Fruit fly (Drosophila melanogaster): ENCODE results near the gene mRpL2.

Gene mRpL2

dm6 chr3L:11074043-11074853 is 46.4 kb upstream of the mRpL2 start, which contains the start of the genes Pfdn2 and Noc1 (continued):
- TF ChIP-seq sc (optimal IDR thresholded peaks at IDR 0.05) (no peak), sc (GFP tag; optimal IDR thresholded peaks at IDR 0.05) (no peak), CG10147 (GFP tag; optimal IDR thresholded peaks at IDR 0.05) (no peak), CG2120 (GFP tag; optimal IDR thresholded peaks at IDR 0.05) (peak; percentile 70), en (GFP tag; optimal IDR thresholded peaks at IDR 0.05) (no peak), CG17912 (GFP tag; optimal IDR thresholded peaks at IDR 0.05) (no peak), jumu (GFP tag; optimal IDR thresholded peaks at IDR 0.05) (no peak), Oli (tag; optimal IDR thresholded peaks at IDR 0.05) (peak; percentile 41), Dref (GFP tag; IDR thresholded peaks at IDR 0.05) (no peak), Blimp-1 (GFP tag; optimal IDR thresholded peaks at IDR 0.05) (no peak), Atf-2 (GFP tag; optimal IDR thresholded peaks at IDR 0.05) (no peak), Ptx1 (GFP tag; IDR thresholded peaks at IDR 0.05) (peak; percentile 57; the same call in 1 of the 2 replicates), slp2 (GFP tag; optimal IDR thresholded peaks at IDR 0.05) (no peak), CG32772 (GFP tag; IDR thresholded peaks at IDR 0.05) (peak; percentile 55), Kr (GFP tag; optimal IDR thresholded peaks at IDR 0.05) (no peak), CG14014 (GFP tag; IDR thresholded peaks at IDR 0.05) (peak; percentile 43; the same call in 1 of the 2 replicates), lmd (GFP tag; IDR thresholded peaks at IDR 0.05) (peak; percentile 49), cad (GFP tag; optimal IDR thresholded peaks at IDR 0.05) (no peak), ab (GFP tag; optimal IDR thresholded peaks at IDR 0.05) (no peak), wek (GFP tag; optimal IDR thresholded peaks at IDR 0.05) (no peak), CG5245 (GFP tag; optimal IDR thresholded peaks at IDR 0.05) (no peak), Xrp1 (GFP tag; IDR thresholded peaks at IDR 0.05) (peak; percentile 48; the same call in 1 of the 2 replicates), sqz (GFP tag; optimal IDR thresholded peaks at IDR 0.05) (no peak), Ada2b (GFP tag; IDR thresholded peaks at IDR 0.05) (peak; percentile 53; the same call in 1 of the 2 replicates), CG1832 (GFP tag; optimal IDR thresholded peaks at IDR 0.05) (no peak), ttk (GFP tag; IDR thresholded peaks at IDR 0.05) (0 out of 2 replicates have a peak, but pooled peaks have one; percentile 27), row (GFP tag; IDR thresholded peaks at IDR 0.05) (peak; percentile 87), CG4707 (GFP tag; optimal IDR thresholded peaks at IDR 0.05) (no peak), Chrac-16 (GFP tag; optimal IDR thresholded peaks at IDR 0.05) (peak; percentile 42), CG30431 (GFP tag; optimal IDR thresholded peaks at IDR 0.05) (no peak), CG7839 (tag; optimal IDR thresholded peaks at IDR 0.05) (no peak), CG4617 (GFP tag; optimal IDR thresholded peaks at IDR 0.05; ENCODE audit: borderline replicate concordance) (peak; percentile 59), ewg (GFP tag; optimal IDR thresholded peaks at IDR 0.05) (peak; percentile 53), tin (GFP tag; optimal IDR thresholded peaks at IDR 0.05) (peak; percentile 23), CG17385 (GFP tag; optimal IDR thresholded peaks at IDR 0.05) (peak; percentile 35), CG9609 (GFP tag; optimal IDR thresholded peaks at IDR 0.05) (no peak), chn (GFP tag; optimal IDR thresholded peaks at IDR 0.05) (no peak), CG13123 (GFP tag; optimal IDR thresholded peaks at IDR 0.05) (no peak), prd (optimal IDR thresholded peaks at IDR 0.05) (no peak), prd (GFP tag; IDR thresholded peaks at IDR 0.05) (peak; percentile 67), CG34422 (GFP tag; IDR thresholded peaks at IDR 0.05) (peak; percentile 35; the same call in 1 of the 3 replicates), CG16815 (GFP tag; optimal IDR thresholded peaks at IDR 0.05) (peak; percentile 26), CG11456 (GFP tag; IDR thresholded peaks at IDR 0.05) (no peak), CG11696 (GFP tag; IDR thresholded peaks at IDR 0.05) (no peak), crc (GFP tag; optimal IDR thresholded peaks at IDR 0.05) (no peak), Mes4 (GFP tag; optimal IDR thresholded peaks at IDR 0.05) (no peak), gro (GFP tag; optimal IDR thresholded peaks at IDR 0.05) (no peak), crol (GFP tag; IDR thresholded peaks at IDR 0.05) (no peak), CG6654 (GFP tag; optimal IDR thresholded peaks at IDR 0.05) (no peak), grau (tag; optimal IDR thresholded peaks at IDR 0.05) (peak; percentile 71), E2f1 (GFP tag; IDR thresholded peaks at IDR 0.05) (peak; percentile 42; the same call in 1 of the 2 replicates)

All from whole organism, embryonic.